Fruit fly (Drosophila melanogaster) whole organism, embryonic: ENCODE measurements around the gene Cyp313a1.
A peak's percentile ranks its signal among the peaks of the same experiment; 100 is the strongest.

Experiments used
- Awh ChIP-seq: fragments of 200-800 bp; sonication (Bioruptor generic); IDR thresholded peaks from 2 replicates; pipeline ENCODE4, ENCODE4 v1.3.6; 2022; ENCODE audit warnings: missing biosample characterization, missing genetic modification characterization
- Blimp-1 ChIP-seq: fragments of 200-800 bp; sonication (Bioruptor generic); optimal IDR thresholded peaks from 3 replicates; lab custom pipeline; 2018; ENCODE audit warnings: missing biosample characterization, missing genetic modification characterization, mild to moderate bottlenecking, moderate library complexity, missing genetic modification reagents
- CG12942 ChIP-seq: fragments of 200-800 bp; sonication (Bioruptor generic); optimal IDR thresholded peaks from 3 replicates; lab custom pipeline; 2016; ENCODE audit warnings: missing biosample characterization, missing genetic modification characterization
- CG13296 ChIP-seq: fragments of 200-800 bp; sonication (Bioruptor generic); optimal IDR thresholded peaks from 3 replicates; lab custom pipeline; 2018; ENCODE audit warnings: missing biosample characterization, mild to moderate bottlenecking, missing genetic modification characterization
- CG14014 ChIP-seq: fragments of 200-800 bp; sonication (Bioruptor generic); IDR thresholded peaks from 2 replicates; pipeline ENCODE4 v1.3.6; 2022; ENCODE audit warnings: missing biosample characterization, missing genetic modification characterization
- CG14050 ChIP-seq: fragments of 200-800 bp; sonication (Bioruptor generic); IDR thresholded peaks from 3 replicates; pipeline ENCODE4 v1.3.6; 2022; ENCODE audit warnings: missing biosample characterization, missing genetic modification characterization
- CG14710 ChIP-seq: fragments of 200-800 bp; sonication (Bioruptor generic); optimal IDR thresholded peaks from 3 replicates; lab custom pipeline; 2019; ENCODE audit warnings: missing biosample characterization, mild to moderate bottlenecking, missing genetic modification characterization, moderate library complexity
- CG15514 ChIP-seq: fragments of 200-800 bp; sonication (Bioruptor generic); optimal IDR thresholded peaks from 3 replicates; lab custom pipeline; 2017; ENCODE audit warnings: missing biosample characterization, missing genetic modification characterization, mild to moderate bottlenecking, moderate library complexity, missing genetic modification reagents
- CG1647 ChIP-seq: fragments of 200-800 bp; sonication (Bioruptor generic); optimal IDR thresholded peaks from 3 replicates; lab custom pipeline; 2016; ENCODE audit warnings: missing biosample characterization, missing genetic modification characterization
- CG16863 ChIP-seq: fragments of 200-800 bp; sonication (Bioruptor generic); optimal IDR thresholded peaks from 3 replicates; lab custom pipeline; 2016; ENCODE audit warnings: missing biosample characterization, missing genetic modification characterization
- CG17328 ChIP-seq: fragments of 200-800 bp; sonication (Bioruptor generic); IDR thresholded peaks from 2 replicates; pipeline ENCODE4 v1.3.6; 2022; ENCODE audit warnings: missing biosample characterization, missing genetic modification characterization
- CG18476 ChIP-seq: fragments of 200-800 bp; sonication (Bioruptor generic); optimal IDR thresholded peaks from 2 replicates; lab custom pipeline; 2016; ENCODE audit warnings: missing biosample characterization, mild to moderate bottlenecking, missing genetic modification characterization
- CG2202 ChIP-seq: fragments of 200-800 bp; sonication (Bioruptor generic); optimal IDR thresholded peaks from 2 replicates; lab custom pipeline; 2018; ENCODE audit warnings: missing biosample characterization, mild to moderate bottlenecking, missing genetic modification characterization
- CG31365 ChIP-seq: fragments of 200-800 bp; sonication (Bioruptor generic); optimal IDR thresholded peaks from 2 replicates; lab custom pipeline; 2018; ENCODE audit warnings: missing biosample characterization, mild to moderate bottlenecking, missing genetic modification characterization
- CG32772 ChIP-seq: fragments of 200-800 bp; sonication (Bioruptor generic); IDR thresholded peaks from 2 replicates; pipeline ENCODE4 v1.3.6; 2022; ENCODE audit warnings: missing biosample characterization, missing genetic modification characterization
- CG34376 ChIP-seq: fragments of 200-800 bp; sonication (Bioruptor generic); optimal IDR thresholded peaks from 2 replicates; lab custom pipeline; 2018; ENCODE audit warnings: missing biosample characterization, mild to moderate bottlenecking, missing genetic modification characterization
- CG34422 ChIP-seq: fragments of 200-800 bp; sonication (Bioruptor generic); IDR thresholded peaks from 3 replicates; pipeline ENCODE4 v1.3.6; 2022; ENCODE audit warnings: missing biosample characterization, missing genetic modification characterization
- CG4282 ChIP-seq: fragments of 200-800 bp; sonication (Bioruptor generic); optimal IDR thresholded peaks from 2 replicates; lab custom pipeline; 2016; ENCODE audit warnings: missing biosample characterization, missing genetic modification characterization
- CG4424 ChIP-seq: fragments of 200-800 bp; sonication (Bioruptor generic); optimal IDR thresholded peaks from 3 replicates; lab custom pipeline; 2016; ENCODE audit warnings: missing biosample characterization, missing genetic modification characterization
- CG6654 ChIP-seq: fragments of 200-800 bp; sonication (Bioruptor generic); optimal IDR thresholded peaks from 2 replicates; lab custom pipeline; 2017; ENCODE audit warnings: missing biosample characterization, mild to moderate bottlenecking, missing genetic modification characterization
- CG8089 ChIP-seq: fragments of 200-800 bp; sonication (Bioruptor generic); optimal IDR thresholded peaks from 3 replicates; lab custom pipeline; 2016; ENCODE audit warnings: missing biosample characterization, missing genetic modification characterization
- CG8478 ChIP-seq: fragments of >200 bp; optimal IDR thresholded peaks from 2 replicates; lab custom pipeline; 2018
- CG9876 ChIP-seq: fragments of 200-800 bp; sonication (Bioruptor generic); optimal IDR thresholded peaks from 2 replicates; lab custom pipeline; 2016; ENCODE audit warnings: missing biosample characterization, missing genetic modification characterization
- CG9932 ChIP-seq: fragments of 200-800 bp; sonication (Bioruptor generic); IDR thresholded peaks from 2 replicates; pipeline ENCODE4 v1.3.6; 2022; ENCODE audit warnings: missing biosample characterization, missing genetic modification characterization
- CHES-1-like ChIP-seq: fragments of 200-800 bp; sonication (Bioruptor generic); optimal IDR thresholded peaks from 2 replicates; lab custom pipeline; 2016; ENCODE audit warnings: missing biosample characterization, missing genetic modification characterization
- D19B ChIP-seq: fragments of 200-800 bp; sonication (Bioruptor generic); optimal IDR thresholded peaks from 2 replicates; lab custom pipeline; 2017; ENCODE audit warnings: missing biosample characterization, mild to moderate bottlenecking, missing genetic modification characterization
- E2f1 ChIP-seq: fragments of 200-800 bp; sonication (Bioruptor generic); IDR thresholded peaks from 2 replicates; pipeline ENCODE4 v1.3.6; 2022; ENCODE audit warnings: missing biosample characterization, missing genetic modification characterization
- E2f2 ChIP-seq: fragments of 200-800 bp; sonication (Bioruptor generic); IDR thresholded peaks from 2 replicates; pipeline ENCODE4 v1.3.6; 2022; ENCODE audit warnings: missing biosample characterization, missing genetic modification characterization
- Fer2 ChIP-seq: fragments of 200-800 bp; sonication (Bioruptor generic); optimal IDR thresholded peaks from 2 replicates; lab custom pipeline; 2018; ENCODE audit warnings: missing biosample characterization, mild to moderate bottlenecking, missing genetic modification characterization, moderate library complexity
- Max ChIP-seq: fragments of 200-800 bp; sonication (Bioruptor generic); optimal IDR thresholded peaks from 2 replicates; lab custom pipeline; 2016; ENCODE audit warnings: missing biosample characterization, mild to moderate bottlenecking, missing genetic modification characterization
- Meics ChIP-seq: fragments of 200-800 bp; sonication (Bioruptor generic); optimal IDR thresholded peaks from 2 replicates; lab custom pipeline; 2017; ENCODE audit warnings: missing biosample characterization, mild to moderate bottlenecking, missing genetic modification characterization
- Myb ChIP-seq: fragments of 200-800 bp; sonication (Bioruptor generic); optimal IDR thresholded peaks from 2 replicates; lab custom pipeline; 2016; ENCODE audit warnings: missing biosample characterization, missing genetic modification characterization
- NC2α ChIP-seq: fragments of 200-800 bp; sonication (Bioruptor generic); optimal IDR thresholded peaks from 2 replicates; lab custom pipeline; 2016; ENCODE audit warnings: missing biosample characterization, missing genetic modification characterization
- Oaz ChIP-seq: fragments of 200-800 bp; sonication (Bioruptor generic); IDR thresholded peaks from 2 replicates; pipeline ENCODE4 v1.3.6; 2022; ENCODE audit warnings: missing biosample characterization, missing genetic modification characterization
- Ravus ChIP-seq: fragments of 200-800 bp; sonication (Bioruptor generic); IDR thresholded peaks from 2 replicates; pipeline ENCODE4 v1.3.6; 2022; ENCODE audit warnings: missing biosample characterization, missing genetic modification characterization
- Side ChIP-seq: fragments of 200-800 bp; sonication (Bioruptor generic); optimal IDR thresholded peaks from 2 replicates; lab custom pipeline; 2016; ENCODE audit warnings: missing biosample characterization, missing genetic modification characterization
- Sin3A ChIP-seq: fragments of >200 bp; optimal IDR thresholded peaks from 2 replicates; lab custom pipeline; 2018
- chif ChIP-seq, 2 experiments: fragments of 200-800 bp; sonication (Bioruptor generic); optimal IDR thresholded peaks; 3 replicates each; lab custom pipeline; 2016; ENCODE audit warnings: missing biosample characterization in 2 of 2, missing genetic modification characterization in 2 of 2
- croc ChIP-seq: fragments of 200-800 bp; sonication (Bioruptor generic); conservative IDR thresholded peaks from 3 replicates; pipeline ENCODE4 v1.3.6; 2022; ENCODE audit warnings: missing biosample characterization, missing genetic modification characterization
- dati ChIP-seq: fragments of 200-800 bp; sonication (Bioruptor generic); IDR thresholded peaks from 2 replicates; pipeline ENCODE4 v1.3.6; 2022; ENCODE audit warnings: missing biosample characterization, missing genetic modification characterization
- hkb ChIP-seq, 2 experiments: fragments of 200-800 bp in 1 of 2; fragments of >200 bp in 1 of 2; sonication (Bioruptor generic) in 1 of 2; IDR thresholded peaks in 1 of 2; optimal IDR thresholded peaks in 1 of 2; 2 replicates each; pipeline versions ENCODE4 v1.3.6 to Lab custom; 2017 to 2022; ENCODE audit warnings: missing biosample characterization in 1 of 2, missing genetic modification characterization in 1 of 2
- ind ChIP-seq: fragments of 200-800 bp; sonication (Bioruptor generic); optimal IDR thresholded peaks from 3 replicates; lab custom pipeline; 2016; ENCODE audit warnings: missing biosample characterization, missing genetic modification characterization
- inv ChIP-seq: fragments of 200-800 bp; sonication (Bioruptor generic); IDR thresholded peaks from 2 replicates; pipeline ENCODE4 v1.3.6; 2022; ENCODE audit warnings: missing biosample characterization, missing genetic modification characterization; ENCODE audit not compliant: partially characterized antibody
- kay ChIP-seq: fragments of 200-800 bp; sonication (Bioruptor generic); optimal IDR thresholded peaks from 2 replicates; lab custom pipeline; 2016; ENCODE audit warnings: missing biosample characterization, missing genetic modification characterization
- klu ChIP-seq: fragments of 200-800 bp; sonication (Bioruptor generic); IDR thresholded peaks from 2 replicates; pipeline ENCODE4 v1.3.6; 2022; ENCODE audit warnings: missing biosample characterization, missing genetic modification characterization
- kni ChIP-seq: fragments of 200-800 bp; sonication (Bioruptor generic); optimal IDR thresholded peaks from 3 replicates; lab custom pipeline; 2017; ENCODE audit warnings: mild to moderate bottlenecking, missing biosample characterization, missing genetic modification reagents, missing genetic modification characterization
- lmd ChIP-seq: fragments of 200-800 bp; sonication (Bioruptor generic); IDR thresholded peaks from 2 replicates; pipeline ENCODE4 v1.3.6; 2022; ENCODE audit warnings: missing biosample characterization, missing genetic modification characterization
- maf-S ChIP-seq: fragments of 200-800 bp; sonication (Bioruptor generic); optimal IDR thresholded peaks from 2 replicates; lab custom pipeline; 2016; ENCODE audit warnings: missing biosample characterization, missing genetic modification characterization
- org-1 ChIP-seq: fragments of 200-800 bp; sonication (Bioruptor generic); optimal IDR thresholded peaks from 2 replicates; lab custom pipeline; 2017; ENCODE audit warnings: missing biosample characterization, missing genetic modification characterization
- pzg ChIP-seq: fragments of 200-800 bp; sonication (Bioruptor generic); optimal IDR thresholded peaks from 3 replicates; lab custom pipeline; 2018; ENCODE audit warnings: missing biosample characterization, mild to moderate bottlenecking, missing genetic modification characterization, moderate library complexity
- unpg ChIP-seq: fragments of 200-800 bp; sonication (Bioruptor generic); optimal IDR thresholded peaks from 3 replicates; lab custom pipeline; 2018; ENCODE audit warnings: missing biosample characterization, mild to moderate bottlenecking, missing genetic modification characterization, moderate library complexity
- wdn ChIP-seq: fragments of 200-800 bp; sonication (Bioruptor generic); IDR thresholded peaks from 2 replicates; pipeline ENCODE4 v1.3.6; 2022; ENCODE audit warnings: missing biosample characterization, missing genetic modification characterization

Cyp313a1 gene

dm6 chr3R:14558383-14558883, 37.6 kb downstream of the Cyp313a1 start (continued):
- TF ChIP-seq lmd (peak; percentile 89), CG8089 (peak; percentile 75), dati (peak; percentile 50; the same call in 1 of the 2 replicates), Fer2 (tag; lab: Kevin White, UChicago) (peak; percentile 87), NC2α (peak; percentile 69), Side (GFP tag; lab: Kevin White, UChicago) (peak; percentile 89), D19B (GFP tag; lab: Kevin White, UChicago) (peak; percentile 87), Blimp-1 (GFP tag; lab: Kevin White, UChicago) (peak; percentile 89), ind (GFP tag; lab: Kevin White, UChicago) (peak; percentile 85), CG17328 (peak; percentile 67), E2f2 (GFP tag; lab: Robert Waterston, UW) (peak; percentile 66), CG9876 (peak; percentile 69), unpg (peak; percentile 93), Meics (GFP tag; lab: Kevin White, UChicago) (peak; percentile 94), Myb (peak; percentile 80), pzg (no peak), CG4424 (peak; percentile 89), CHES-1-like (peak; percentile 93), CG32772 (GFP tag; lab: Robert Waterston, UW) (peak; percentile 71), CG34422 (GFP tag; lab: Robert Waterston, UW) (peak; percentile 80), maf-S (GFP tag; lab: Kevin White, UChicago) (peak; percentile 81), CG15514 (peak; percentile 84), hkb (optimal IDR thresholded peaks at IDR 0.05; lab: Kevin White, UChicago) (no peak), hkb (GFP tag; IDR thresholded peaks at IDR 0.05; lab: Robert Waterston, UW) (peak; percentile 93), CG16863 (GFP tag; lab: Kevin White, UChicago) (peak; percentile 86), kay (GFP tag; lab: Kevin White, UChicago) (peak; percentile 84), Oaz (GFP tag; lab: Robert Waterston, UW) (peak; percentile 84), CG18476 (peak; percentile 89), CG12942 (peak; percentile 86), CG8478 (lab: Kevin White, UChicago) (no peak), CG13296 (GFP tag; lab: Kevin White, UChicago) (peak; percentile 95), Sin3A (lab: Kevin White, UChicago) (no peak), wdn (GFP tag; lab: Robert Waterston, UW) (peak; percentile 80), E2f1 (GFP tag; lab: Robert Waterston, UW) (peak; percentile 78), klu (peak; percentile 81), CG14050 (GFP tag; lab: Robert Waterston, UW) (peak; percentile 86), chif (GFP tag; optimal IDR thresholded peaks at IDR 0.05; lab: Kevin White, UChicago) (peak; percentile 86 to 87), CG4282 (peak; percentile 67), CG31365 (tag; lab: Kevin White, UChicago) (peak; percentile 60), CG9932 (GFP tag; lab: Robert Waterston, UW) (peak; percentile 81), croc (GFP tag; lab: Robert Waterston, UW) (peak; percentile 77), inv (no peak), CG14014 (peak; percentile 87), org-1 (GFP tag; lab: Kevin White, UChicago) (peak; percentile 93), Max (GFP tag; lab: Kevin White, UChicago) (peak; percentile 88), CG1647 (peak; percentile 80), CG2202 (tag; lab: Kevin White, UChicago) (peak; percentile 41), CG34376 (peak; percentile 93), Ravus (GFP tag; lab: Robert Waterston, UW) (peak; percentile 62), kni (GFP tag; lab: Kevin White, UChicago) (peak; percentile 68), Awh (GFP tag; lab: Robert Waterston, UW) (peak; percentile 80), CG14710 (tag; lab: Kevin White, UChicago) (peak; percentile 79), CG6654 (peak; percentile 76)
